Worm (Caenorhabditis elegans): ENCODE results near the gene sru-13.
"Not testable (repeated sequence)": the region's sequence is repeated elsewhere in the genome, so short reads cannot be mapped to it uniquely, and the experiment has no call there.

sru-13 gene

ce11 chrIV:12525409-12525808 is 3.0 kb upstream of the sru-13 start, which contains the start of gene eak-4:
eak-4 (minus strand) TSS chrIV:12525509.
- TF ChIP-seq flt-1 (GFP tag; IDR thresholded peaks at IDR 0.05): no peak
- no peak for TF ChIP-seq med-1 (GFP tag; optimal IDR thresholded peaks at IDR 0.05; ENCODE audit: insufficient read depth)
- no peak for TF ChIP-seq ztf-29 (GFP tag; IDR thresholded peaks at IDR 0.05)
- TF ChIP-seq ztf-23 (GFP tag; IDR thresholded peaks at IDR 0.05): no peak
- TF ChIP-seq klf-2 (GFP tag; conservative IDR thresholded peaks at IDR 0.05): no peak
- no peak for TF ChIP-seq tab-1 (GFP tag; IDR thresholded peaks at IDR 0.05)
- TF ChIP-seq cog-1 (tag; optimal IDR thresholded peaks at IDR 0.05): no peak
- no peak for TF ChIP-seq ref-1 (GFP tag; conservative IDR thresholded peaks at IDR 0.05)
- TF ChIP-seq T22C8.4 (GFP tag; IDR thresholded peaks at IDR 0.05): no peak

ce11 chrIV:12520150-12520549 is 2.3 kb downstream of the sru-13 start, which contains the start of gene tsp-4:
tsp-4 (minus strand) TSS chrIV:12520250.
- TF ChIP-seq cog-1 (tag; optimal IDR thresholded peaks at IDR 0.05): no peak
- no peak for TF ChIP-seq ztf-23 (GFP tag; IDR thresholded peaks at IDR 0.05)
- no peak for TF ChIP-seq ref-1 (GFP tag; conservative IDR thresholded peaks at IDR 0.05)
- TF ChIP-seq flt-1 (GFP tag; IDR thresholded peaks at IDR 0.05): no peak
- no peak for TF ChIP-seq med-1 (GFP tag; optimal IDR thresholded peaks at IDR 0.05; ENCODE audit: insufficient read depth)
- no peak for TF ChIP-seq klf-2 (GFP tag; conservative IDR thresholded peaks at IDR 0.05)
- TF ChIP-seq T22C8.4 (GFP tag; IDR thresholded peaks at IDR 0.05): no peak
- no peak for TF ChIP-seq ztf-29 (GFP tag; IDR thresholded peaks at IDR 0.05)
- TF ChIP-seq tab-1 (GFP tag; IDR thresholded peaks at IDR 0.05): no peak

DNA sequence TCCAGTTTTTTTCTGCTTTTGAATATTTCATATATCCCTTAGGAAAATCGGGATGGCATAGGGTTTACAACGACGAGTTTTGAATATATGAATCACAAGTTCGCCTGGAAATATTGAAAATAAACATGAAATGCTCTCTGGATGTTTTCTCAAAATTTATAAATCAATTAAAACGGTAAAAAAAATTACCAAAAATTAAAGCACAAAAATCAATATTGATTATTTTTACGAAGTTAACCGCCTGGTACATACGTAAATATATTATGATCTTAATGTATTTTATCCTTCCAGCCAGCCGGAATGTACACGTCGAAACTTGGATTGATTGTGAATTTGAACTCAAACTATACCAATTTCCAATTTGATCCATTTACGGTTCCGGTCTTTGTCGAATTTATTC is 17.0 kb downstream of the sru-13 start, which contains the start of gene sru-17:
sru-17 (plus strand) TSS at position 301 of the 400 bp plus-strand sequence.
- TF ChIP-seq tab-1 (GFP tag; IDR thresholded peaks at IDR 0.05); T22C8.4 (GFP tag; IDR thresholded peaks at IDR 0.05); cog-1 (tag; optimal IDR thresholded peaks at IDR 0.05): not testable (repeated sequence)

DNA sequence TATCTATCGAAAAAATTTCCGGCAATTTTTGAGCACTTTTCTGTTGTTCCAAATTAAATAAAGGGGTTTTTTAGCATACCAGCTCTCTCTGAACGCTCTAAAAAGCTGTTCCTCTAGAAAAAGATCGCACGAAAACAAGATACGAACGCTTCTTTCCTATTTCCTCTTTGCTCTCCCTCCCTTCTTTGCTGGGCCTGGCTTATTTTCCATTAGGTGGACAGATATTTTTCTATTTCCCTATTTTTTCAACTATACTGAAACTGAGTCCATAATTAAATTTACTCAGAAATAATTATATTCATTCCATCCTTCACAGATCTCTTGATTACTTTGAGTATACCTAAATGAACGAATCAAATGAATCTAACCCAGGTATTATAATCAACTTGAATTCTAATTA is 20.5 kb downstream of the sru-13 start, which contains the start of gene sru-18:
sru-18 (plus strand) TSS at position 301 of the 400 bp plus-strand sequence.
- no peak for TF ChIP-seq ref-1 (GFP tag; conservative IDR thresholded peaks at IDR 0.05)
- TF ChIP-seq T22C8.4 (GFP tag; IDR thresholded peaks at IDR 0.05): no peak
- no peak for TF ChIP-seq cog-1 (tag; optimal IDR thresholded peaks at IDR 0.05)

DNA sequence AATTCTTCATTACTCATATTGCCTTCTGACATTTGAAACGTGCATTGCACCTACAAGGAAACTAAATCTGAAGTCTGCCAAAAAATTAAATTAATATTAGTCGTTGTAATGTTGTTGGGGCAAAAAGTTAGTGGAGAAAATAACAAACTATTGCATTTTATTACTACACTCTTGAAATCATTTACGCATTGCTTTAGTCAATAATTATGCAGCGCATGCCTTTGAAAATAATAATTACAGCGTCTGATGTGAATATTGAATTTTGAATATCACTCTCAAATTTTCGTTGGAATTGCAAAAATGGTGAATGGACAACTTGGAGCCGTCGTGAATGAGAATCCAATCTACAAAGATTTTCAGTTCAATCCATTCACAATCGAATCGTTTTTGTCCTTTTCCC is 24.2 kb downstream of the sru-13 start, which contains the start of gene sru-19:
sru-19 (plus strand) TSS at position 301 of the 400 bp plus-strand sequence.
- TF ChIP-seq ref-1 (GFP tag; conservative IDR thresholded peaks at IDR 0.05) (no peak), ztf-29 (GFP tag; IDR thresholded peaks at IDR 0.05) (no peak), flt-1 (GFP tag; IDR thresholded peaks at IDR 0.05) (no peak), T22C8.4 (GFP tag; IDR thresholded peaks at IDR 0.05) (no peak), klf-2 (GFP tag; conservative IDR thresholded peaks at IDR 0.05) (no peak), med-1 (GFP tag; optimal IDR thresholded peaks at IDR 0.05; ENCODE audit: insufficient read depth) (no peak), tab-1 (GFP tag; IDR thresholded peaks at IDR 0.05) (no peak), cog-1 (tag; optimal IDR thresholded peaks at IDR 0.05) (no peak), ztf-23 (GFP tag; IDR thresholded peaks at IDR 0.05) (no peak)

DNA sequence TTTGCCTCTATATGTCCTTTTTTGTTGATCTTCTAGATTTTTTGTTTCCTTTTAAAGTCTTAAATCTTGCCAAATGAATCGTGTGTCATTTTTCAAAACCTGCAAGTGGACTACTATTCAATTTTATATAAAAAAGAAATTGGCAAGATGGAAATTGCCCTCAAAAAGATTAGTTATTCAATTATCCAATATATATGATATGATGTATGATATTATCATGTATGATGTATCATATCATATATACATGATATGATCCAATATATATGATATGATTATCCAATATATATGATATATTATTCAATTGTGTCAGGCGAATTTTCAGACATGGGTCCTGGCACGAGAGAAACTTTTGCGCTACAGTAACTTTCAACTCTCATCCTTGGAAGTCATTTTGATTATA is 27.2 kb downstream of the sru-13 start, which contains the start of gene sru-20:
sru-20 (plus strand) TSS at position 301 of the 400 bp plus-strand sequence.
- TF ChIP-seq ztf-23 (GFP tag; IDR thresholded peaks at IDR 0.05): no peak
- TF ChIP-seq tab-1 (GFP tag; IDR thresholded peaks at IDR 0.05): no peak
- TF ChIP-seq med-1 (GFP tag; optimal IDR thresholded peaks at IDR 0.05; ENCODE audit: insufficient read depth): no peak
- TF ChIP-seq klf-2 (GFP tag; conservative IDR thresholded peaks at IDR 0.05): no peak
- TF ChIP-seq ref-1 (GFP tag; conservative IDR thresholded peaks at IDR 0.05): no peak
- TF ChIP-seq T22C8.4 (GFP tag; IDR thresholded peaks at IDR 0.05): no peak
- no peak for TF ChIP-seq cog-1 (tag; optimal IDR thresholded peaks at IDR 0.05)
- TF ChIP-seq ztf-29 (GFP tag; IDR thresholded peaks at IDR 0.05): no peak
- TF ChIP-seq flt-1 (GFP tag; IDR thresholded peaks at IDR 0.05): no peak

DNA sequence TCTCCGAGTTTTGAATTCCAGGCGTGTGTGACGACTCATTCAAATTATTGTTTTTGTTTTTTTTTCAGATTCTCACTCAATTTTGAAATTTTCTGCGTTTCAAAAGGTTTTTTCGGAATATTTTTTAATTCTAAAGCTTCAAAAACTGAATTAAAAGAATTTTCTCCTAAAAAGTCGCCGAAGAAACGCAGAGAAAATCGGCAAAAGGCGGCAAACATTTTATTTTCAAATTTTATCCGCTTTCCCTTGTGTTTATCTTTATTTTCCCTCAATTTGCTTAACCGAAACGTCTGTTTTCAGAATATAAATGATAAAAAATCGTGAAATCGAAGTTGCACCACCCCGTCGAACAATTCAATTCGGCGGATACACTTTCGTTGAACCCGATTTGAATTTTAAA is 31.9 kb downstream of the sru-13 start, which contains the start of gene him-6:
him-6 (plus strand) TSS at position 301 of the 400 bp plus-strand sequence.
- TF ChIP-seq ref-1 (GFP tag; conservative IDR thresholded peaks at IDR 0.05): no peak
- TF ChIP-seq flt-1 (GFP tag; IDR thresholded peaks at IDR 0.05): no peak
- TF ChIP-seq ztf-29 (GFP tag; IDR thresholded peaks at IDR 0.05): no peak
- TF ChIP-seq klf-2 (GFP tag; conservative IDR thresholded peaks at IDR 0.05): no peak
- no peak for TF ChIP-seq T22C8.4 (GFP tag; IDR thresholded peaks at IDR 0.05)
- no peak for TF ChIP-seq med-1 (GFP tag; optimal IDR thresholded peaks at IDR 0.05; ENCODE audit: insufficient read depth)
- TF ChIP-seq ztf-23 (GFP tag; IDR thresholded peaks at IDR 0.05): no peak
- no peak for TF ChIP-seq tab-1 (GFP tag; IDR thresholded peaks at IDR 0.05)
- no peak for TF ChIP-seq cog-1 (tag; optimal IDR thresholded peaks at IDR 0.05)

ce11 chrIV:12487194-12487593 is 35.2 kb downstream of the sru-13 start, which contains the start of gene sru-26:
sru-26 (plus strand) TSS chrIV:12487494.
- TF ChIP-seq med-1 (GFP tag; optimal IDR thresholded peaks at IDR 0.05; ENCODE audit: insufficient read depth): no peak
- TF ChIP-seq flt-1 (GFP tag; IDR thresholded peaks at IDR 0.05): no peak
- TF ChIP-seq cog-1 (tag; optimal IDR thresholded peaks at IDR 0.05): no peak
- TF ChIP-seq tab-1 (GFP tag; IDR thresholded peaks at IDR 0.05): no peak
- no peak for TF ChIP-seq ztf-23 (GFP tag; IDR thresholded peaks at IDR 0.05)
- TF ChIP-seq ztf-29 (GFP tag; IDR thresholded peaks at IDR 0.05): no peak
- TF ChIP-seq T22C8.4 (GFP tag; IDR thresholded peaks at IDR 0.05): no peak
- no peak for TF ChIP-seq klf-2 (GFP tag; conservative IDR thresholded peaks at IDR 0.05)
- no peak for TF ChIP-seq ref-1 (GFP tag; conservative IDR thresholded peaks at IDR 0.05)

DNA sequence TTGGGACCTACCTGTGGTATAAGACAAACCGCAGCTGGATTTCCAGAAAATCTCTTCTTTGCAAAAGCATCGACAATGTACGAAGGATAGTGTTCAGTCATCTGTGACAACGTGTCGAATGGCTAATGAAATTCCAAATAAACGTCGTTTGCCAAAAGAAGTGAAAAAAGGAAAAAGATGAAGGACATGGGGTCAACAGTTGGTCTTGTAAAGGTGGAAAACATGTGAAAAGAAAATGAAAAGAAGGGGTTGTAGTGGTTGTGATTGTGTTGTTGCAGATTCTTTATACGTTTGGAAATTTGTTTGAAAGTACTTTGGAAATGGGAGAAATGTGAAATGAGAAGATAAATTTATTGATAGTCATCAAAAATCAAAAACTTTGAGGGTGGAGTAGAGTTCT is 37.9 kb downstream of the sru-13 start, which contains the start of gene T04A11.4:
T04A11.4 (minus strand) TSS at position 101 of the 400 bp plus-strand sequence.
- TF ChIP-seq flt-1 (GFP tag; IDR thresholded peaks at IDR 0.05); med-1 (GFP tag; optimal IDR thresholded peaks at IDR 0.05; ENCODE audit: insufficient read depth); T22C8.4 (GFP tag; IDR thresholded peaks at IDR 0.05): not testable (repeated sequence)

- TF ChIP-seq cog-1 (tag; optimal IDR thresholded peaks at IDR 0.05); ztf-29 (GFP tag; IDR thresholded peaks at IDR 0.05); ref-1 (GFP tag; conservative IDR thresholded peaks at IDR 0.05): not testable (repeated sequence)
Measured at ce11 chrIV:12478711-12479110, 43.7 kb downstream of the sru-13 start, which contains the start of gene igdb-1. igdb-1 (plus strand) TSS chrIV:12479011.
